Worm (Caenorhabditis elegans): ENCODE results near the gene F44E5.15.

DNA sequence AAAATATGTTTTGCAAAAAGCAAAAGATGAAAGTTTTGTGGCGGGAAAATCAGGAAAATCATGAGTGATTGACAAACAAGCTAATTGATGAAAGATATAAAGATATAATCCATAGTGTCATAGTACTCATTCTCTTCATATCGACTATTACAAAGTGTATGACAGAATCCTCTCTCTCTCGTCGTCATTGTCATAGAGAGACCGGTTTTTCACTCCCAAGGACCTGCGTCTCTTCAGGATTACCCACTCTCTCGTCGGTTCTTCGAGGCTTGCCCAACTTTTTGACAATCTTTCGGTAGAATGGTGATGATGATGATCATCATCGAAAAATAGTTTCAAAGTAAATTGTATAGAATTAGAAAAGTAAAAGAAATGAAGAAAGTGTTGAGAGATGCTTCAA lies 35.1 kb upstream of the F44E5.15 start:
- TF ChIP-seq nhr-25 (tag; optimal IDR thresholded peaks at IDR 0.05): peak; percentile 83
- TF ChIP-seq nhr-77 (tag; optimal IDR thresholded peaks at IDR 0.05): no peak
- no peak for TF ChIP-seq nhr-237 (tag; optimal IDR thresholded peaks at IDR 0.05)
- peak; percentile 57 for TF ChIP-seq fos-1 (tag; optimal IDR thresholded peaks at IDR 0.05)
- TF ChIP-seq elt-3 (tag; optimal IDR thresholded peaks at IDR 0.05): no peak
- TF ChIP-seq unc-62 (GFP tag; optimal IDR thresholded peaks at IDR 0.05): no peak
- TF ChIP-seq nhr-6 (tag; optimal IDR thresholded peaks at IDR 0.05): peak; percentile 12
- TF ChIP-seq lsy-2 (tag; optimal IDR thresholded peaks at IDR 0.05): peak in 1 of 2 experiments; percentile 46
